Worm (Caenorhabditis elegans) whole organism, midembryonic: ENCODE measurements around the gene F44E2.3.

Source experiments
- cog-1 ChIP-seq: sonication (generic microtip); optimal IDR thresholded peaks from 2 replicates; lab custom pipeline; 2016; ENCODE audit warnings: missing genetic modification characterization, missing compliant biosample characterization
- tab-1 ChIP-seq: fragments of 200-800 bp; sonication (Bioruptor generic); IDR thresholded peaks from 2 replicates; pipeline ENCODE4 v1.3.6; 2022; ENCODE audit warnings: missing genetic modification characterization, missing compliant biosample characterization
- ztf-23 ChIP-seq: fragments of 200-800 bp; sonication (Bioruptor generic); IDR thresholded peaks from 2 replicates; pipeline ENCODE4 v1.3.6; 2022; ENCODE audit warnings: missing genetic modification reagents, missing genetic modification characterization, missing compliant biosample characterization

- TF ChIP-seq cog-1 (tag; lab: Kevin White, UChicago) (no peak), ztf-23 (GFP tag; lab: Robert Waterston, UW) (no peak), tab-1 (GFP tag; lab: Robert Waterston, UW) (no peak)
Measured at ce11 chrIII:8782744-8783143, 46.4 kb downstream of the F44E2.3 start.
